Worm (Caenorhabditis elegans) whole organism, midembryonic: ENCODE measurements around the gene Y80D4G.2.

Experiments
- T22C8.4 ChIP-seq: fragments of 200-800 bp; sonication (Bioruptor generic); IDR thresholded peaks from 2 replicates; pipeline ENCODE4 v1.3.6; 2022; ENCODE audit warnings: missing genetic modification characterization, missing compliant biosample characterization
- cog-1 ChIP-seq: sonication (generic microtip); optimal IDR thresholded peaks from 2 replicates; lab custom pipeline; 2016; ENCODE audit warnings: missing genetic modification characterization, missing compliant biosample characterization
- flt-1 ChIP-seq: fragments of 200-800 bp; sonication (Bioruptor generic); IDR thresholded peaks from 2 replicates; pipeline ENCODE4 v1.3.6; 2022; ENCODE audit warnings: missing genetic modification characterization, missing compliant biosample characterization
- klf-2 ChIP-seq: fragments of 200-800 bp; sonication (Bioruptor generic); conservative IDR thresholded peaks from 2 replicates; pipeline ENCODE4 v1.3.6; 2022; ENCODE audit warnings: missing genetic modification reagents, missing genetic modification characterization, missing compliant biosample characterization
- med-1 ChIP-seq: sonication (generic microtip); optimal IDR thresholded peaks from 2 replicates; lab custom pipeline; 2017; ENCODE audit warnings: missing genetic modification characterization, mild to moderate bottlenecking, missing compliant biosample characterization, antibody characterized with exemption, missing genetic modification reagents; ENCODE audit not compliant: insufficient read depth
- ref-1 ChIP-seq: fragments of 200-800 bp; sonication (Bioruptor generic); conservative IDR thresholded peaks from 2 replicates; pipeline ENCODE4 v1.3.6; 2022; ENCODE audit warnings: missing genetic modification reagents, missing genetic modification characterization, missing compliant biosample characterization
- tab-1 ChIP-seq: fragments of 200-800 bp; sonication (Bioruptor generic); IDR thresholded peaks from 2 replicates; pipeline ENCODE4 v1.3.6; 2022; ENCODE audit warnings: missing genetic modification characterization, missing compliant biosample characterization
- ztf-23 ChIP-seq: fragments of 200-800 bp; sonication (Bioruptor generic); IDR thresholded peaks from 2 replicates; pipeline ENCODE4 v1.3.6; 2022; ENCODE audit warnings: missing genetic modification reagents, missing genetic modification characterization, missing compliant biosample characterization
- ztf-29 ChIP-seq: fragments of 200-800 bp; sonication (Bioruptor generic); IDR thresholded peaks from 2 replicates; pipeline ENCODE4 v1.3.6; 2022; ENCODE audit warnings: missing genetic modification reagents, missing genetic modification characterization, missing compliant biosample characterization

Gene Y80D4G.2

ce11 chrIII:7553693-7554226 lies 40.6 kb downstream of the Y80D4G.2 start:
- no peak for TF ChIP-seq T22C8.4
- TF ChIP-seq tab-1: no peak
- no peak for TF ChIP-seq cog-1 (tag; lab: Kevin White, UChicago)
- TF ChIP-seq flt-1 (GFP tag; lab: Robert Waterston, UW): no peak
- TF ChIP-seq ztf-23 (GFP tag; lab: Robert Waterston, UW): no peak
- TF ChIP-seq ztf-29: no peak

DNA sequence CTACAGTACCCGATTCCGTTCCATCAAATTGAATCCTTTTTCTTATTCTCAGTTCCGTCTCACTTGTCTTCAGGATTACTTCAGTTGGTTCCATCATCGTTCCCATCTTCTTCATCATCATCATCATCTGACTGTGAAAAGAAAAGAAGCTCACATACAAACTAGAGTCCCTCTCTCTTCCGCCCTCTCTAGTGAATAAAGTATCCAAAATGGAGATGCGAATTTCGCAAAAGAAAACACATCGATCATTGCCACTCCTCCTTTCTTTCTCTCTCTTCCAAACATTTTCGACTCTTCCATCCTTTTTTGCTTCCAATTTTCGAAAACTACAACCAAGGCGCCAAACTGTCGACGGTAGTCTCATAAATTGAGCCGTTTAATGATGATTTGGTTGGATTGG lies 41.5 kb downstream of the Y80D4G.2 start:
- TF ChIP-seq ref-1 (GFP tag; lab: Robert Waterston, UW) (no peak), T22C8.4 (no peak), cog-1 (tag; lab: Kevin White, UChicago) (no peak), flt-1 (GFP tag; lab: Robert Waterston, UW) (no peak), med-1 (GFP tag; lab: Kevin White, UChicago) (no peak), klf-2 (GFP tag; lab: Robert Waterston, UW) (no peak), ztf-29 (no peak), tab-1 (no peak), ztf-23 (GFP tag; lab: Robert Waterston, UW) (no peak)

DNA sequence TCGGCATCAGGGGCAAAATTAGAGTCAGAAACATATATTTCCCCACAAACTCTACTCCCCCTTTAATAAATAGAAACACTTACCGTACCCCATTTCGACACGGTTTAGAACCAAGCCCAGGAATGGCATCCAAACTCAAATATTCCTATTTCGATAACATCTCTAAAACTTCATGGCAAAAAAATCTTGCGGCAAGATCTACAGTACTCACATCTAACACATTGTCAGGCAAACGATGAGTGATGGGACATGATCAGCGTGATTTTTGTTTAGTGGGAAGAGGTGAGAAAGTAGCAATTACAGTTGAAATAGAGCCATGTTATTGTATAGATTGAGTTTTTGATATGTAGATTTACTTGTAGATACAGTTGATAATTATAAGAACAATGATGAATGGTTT lies 43.4 kb downstream of the Y80D4G.2 start:
- TF ChIP-seq flt-1 (GFP tag; lab: Robert Waterston, UW): no peak
- no peak for TF ChIP-seq ztf-23 (GFP tag; lab: Robert Waterston, UW)
- no peak for TF ChIP-seq tab-1
- TF ChIP-seq ref-1 (GFP tag; lab: Robert Waterston, UW): no peak
- TF ChIP-seq cog-1 (tag; lab: Kevin White, UChicago): no peak
- no peak for TF ChIP-seq klf-2 (GFP tag; lab: Robert Waterston, UW)
- no peak for TF ChIP-seq ztf-29
- no peak for TF ChIP-seq med-1 (GFP tag; lab: Kevin White, UChicago)
- TF ChIP-seq T22C8.4: no peak

ce11 chrIII:7548963-7549362 lies 45.4 kb downstream of the Y80D4G.2 start:
- no peak for TF ChIP-seq tab-1

DNA sequence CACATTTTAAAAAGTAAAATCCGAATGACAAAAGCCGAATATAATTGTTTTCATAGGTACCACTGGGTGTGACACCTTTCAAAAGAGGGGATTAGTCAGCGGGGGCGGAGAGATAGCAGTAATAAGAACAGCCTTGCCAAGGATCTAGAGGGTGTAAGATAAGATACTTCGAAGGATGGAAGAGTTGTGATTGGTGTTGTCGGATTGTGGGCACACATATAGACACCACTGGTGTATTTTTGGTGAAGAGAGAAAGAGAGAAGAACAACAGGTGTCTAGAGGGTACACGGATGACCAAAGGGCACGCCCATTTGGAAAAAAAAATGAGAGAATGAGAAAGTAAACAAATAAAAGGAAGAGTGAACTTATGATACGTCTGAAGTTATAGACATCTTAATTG lies 49.2 kb downstream of the Y80D4G.2 start:
- no peak for TF ChIP-seq ztf-29
- TF ChIP-seq flt-1 (GFP tag; lab: Robert Waterston, UW): no peak
- no peak for TF ChIP-seq tab-1
- no peak for TF ChIP-seq klf-2 (GFP tag; lab: Robert Waterston, UW)
- TF ChIP-seq med-1 (GFP tag; lab: Kevin White, UChicago): no peak
- no peak for TF ChIP-seq T22C8.4
- TF ChIP-seq cog-1 (tag; lab: Kevin White, UChicago): no peak
- TF ChIP-seq ztf-23 (GFP tag; lab: Robert Waterston, UW): no peak
- TF ChIP-seq ref-1 (GFP tag; lab: Robert Waterston, UW): no peak

DNA sequence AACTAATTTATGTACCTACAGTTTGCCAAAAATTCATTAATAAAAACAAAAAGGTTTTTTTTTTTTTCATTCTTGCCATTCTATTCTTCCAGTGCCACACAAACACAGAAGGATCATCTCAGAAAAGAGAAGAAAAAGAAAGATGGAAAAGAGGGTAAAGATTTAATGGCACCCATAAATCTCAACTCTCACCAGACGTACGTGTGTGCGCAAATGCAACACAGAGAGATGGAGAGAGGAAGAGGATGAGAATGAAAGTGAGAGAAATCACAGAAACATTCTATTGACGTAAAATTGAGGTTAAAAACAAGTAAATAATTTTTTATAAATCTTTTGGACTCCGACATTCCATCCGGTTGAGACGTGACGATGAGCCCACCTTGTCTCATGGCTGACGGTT lies 50.2 kb downstream of the Y80D4G.2 start:
- TF ChIP-seq T22C8.4 (no peak), cog-1 (tag; lab: Kevin White, UChicago) (no peak), flt-1 (GFP tag; lab: Robert Waterston, UW) (no peak), ztf-23 (GFP tag; lab: Robert Waterston, UW) (no peak), ref-1 (GFP tag; lab: Robert Waterston, UW) (no peak), tab-1 (no peak), klf-2 (GFP tag; lab: Robert Waterston, UW) (no peak), med-1 (GFP tag; lab: Kevin White, UChicago) (no peak), ztf-29 (no peak)
